Worm (Caenorhabditis elegans) whole organism, L3 larva: ENCODE data around the gene klp-3.

ENCODE experiments used
- R02D3.7 ChIP-seq: fragments of 150-350 bp; optimal IDR thresholded peaks from 2 replicates; lab custom pipeline; 2014; ENCODE audit warnings: missing biosample characterization, missing genetic modification characterization
- ZK546.5 ChIP-seq: sonication (generic microtip); optimal IDR thresholded peaks from 2 replicates; lab custom pipeline; 2017; ENCODE audit warnings: missing biosample characterization, missing genetic modification characterization
- ceh-16 ChIP-seq: sonication (generic microtip); optimal IDR thresholded peaks from 2 replicates; lab custom pipeline; 2017; ENCODE audit warnings: missing biosample characterization, missing genetic modification characterization
- ceh-82 ChIP-seq: fragments of 150-350 bp; optimal IDR thresholded peaks from 2 replicates; lab custom pipeline; 2014; ENCODE audit warnings: missing biosample characterization, missing genetic modification characterization
- hmg-11 ChIP-seq: sonication (generic microtip); optimal IDR thresholded peaks from 2 replicates; lab custom pipeline; 2016; ENCODE audit warnings: missing genetic modification characterization, missing compliant biosample characterization
- nhr-12 ChIP-seq: fragments of 150-350 bp; optimal IDR thresholded peaks from 2 replicates; lab custom pipeline; 2014; ENCODE audit warnings: missing biosample characterization, missing genetic modification characterization
- ztf-4 ChIP-seq: fragments of 150-350 bp; optimal IDR thresholded peaks from 2 replicates; lab custom pipeline; 2014; ENCODE audit warnings: missing biosample characterization, missing genetic modification characterization

- TF ChIP-seq hmg-11 (tag; lab: Kevin White, UChicago) (no peak), ceh-82 (tag; lab: Kevin White, UChicago) (no peak), ZK546.5 (tag; lab: Kevin White, UChicago) (no peak), R02D3.7 (tag; lab: Kevin White, UChicago) (no peak), nhr-12 (tag; lab: Kevin White, UChicago) (no peak), ceh-16 (no peak), ztf-4 (tag; lab: Kevin White, UChicago) (no peak)
Observed at ce11 chrII:7895190-7895589, 53.0 kb downstream of the klp-3 start.
